Fruit fly (Drosophila melanogaster) whole organism, embryonic: ENCODE measurements around the gene Sfp93F.

Source experiments
- CG10274 ChIP-seq: fragments of 200-800 bp; sonication (Bioruptor generic); optimal IDR thresholded peaks from 3 replicates; lab custom pipeline; 2017; ENCODE audit warnings: missing biosample characterization, mild to moderate bottlenecking, missing genetic modification characterization
- CG11093 ChIP-seq: fragments of 200-800 bp; sonication (Bioruptor generic); IDR thresholded peaks from 3 replicates; pipeline ENCODE4 v1.3.6; 2022; ENCODE audit warnings: missing biosample characterization, missing genetic modification characterization
- CG11695 ChIP-seq: fragments of 200-800 bp; sonication (Bioruptor generic); IDR thresholded peaks from 3 replicates; pipeline ENCODE4 v1.3.6; 2022; ENCODE audit warnings: missing biosample characterization, missing genetic modification characterization
- CG12236 ChIP-seq: fragments of 200-800 bp; sonication (Bioruptor generic); optimal IDR thresholded peaks from 2 replicates; lab custom pipeline; 2016; ENCODE audit warnings: missing biosample characterization, missing genetic modification characterization
- CG13424 ChIP-seq: fragments of 200-800 bp; sonication (Bioruptor generic); optimal IDR thresholded peaks from 2 replicates; lab custom pipeline; 2019; ENCODE audit warnings: missing biosample characterization, mild to moderate bottlenecking, missing genetic modification characterization, moderate library complexity
- CG14860 ChIP-seq: fragments of 200-800 bp; sonication (Bioruptor generic); IDR thresholded peaks from 3 replicates; pipeline ENCODE4 v1.3.6; 2022; ENCODE audit warnings: missing biosample characterization, missing genetic modification characterization; ENCODE audit not compliant: partially characterized antibody
- CG15269 ChIP-seq: fragments of 200-800 bp; sonication (Bioruptor generic); optimal IDR thresholded peaks from 2 replicates; lab custom pipeline; 2018; ENCODE audit warnings: missing biosample characterization, mild to moderate bottlenecking, missing genetic modification characterization, moderate library complexity
- CG17829 ChIP-seq: fragments of 200-800 bp; optimal IDR thresholded peaks from 2 replicates; lab custom pipeline; 2019; ENCODE audit warnings: missing biosample characterization, mild to moderate bottlenecking, missing genetic modification characterization, moderate library complexity
- CG1832 ChIP-seq: fragments of 200-800 bp; sonication (Bioruptor generic); optimal IDR thresholded peaks from 2 replicates; lab custom pipeline; 2017; ENCODE audit warnings: missing biosample characterization, mild to moderate bottlenecking, missing genetic modification characterization, inconsistent platforms
- CG18619 ChIP-seq: fragments of 200-800 bp; sonication (Bioruptor generic); optimal IDR thresholded peaks from 3 replicates; lab custom pipeline; 2017; ENCODE audit warnings: missing biosample characterization, mild to moderate bottlenecking, missing genetic modification characterization
- CG2678 ChIP-seq: fragments of 200-800 bp; sonication (Bioruptor generic); optimal IDR thresholded peaks from 3 replicates; lab custom pipeline; 2019; ENCODE audit warnings: missing biosample characterization, mild to moderate bottlenecking, missing genetic modification characterization, moderate library complexity
- CG30431 ChIP-seq: fragments of 200-800 bp; sonication (Bioruptor generic); optimal IDR thresholded peaks from 2 replicates; lab custom pipeline; 2017; ENCODE audit warnings: missing biosample characterization, missing genetic modification characterization
- CG31224 ChIP-seq: fragments of 200-800 bp; sonication (Bioruptor generic); IDR thresholded peaks from 2 replicates; pipeline ENCODE4 v1.3.6; 2022; ENCODE audit warnings: missing biosample characterization, missing genetic modification characterization
- CG4820 ChIP-seq: fragments of 200-800 bp; sonication (Bioruptor generic); optimal IDR thresholded peaks from 3 replicates; lab custom pipeline; 2016; ENCODE audit warnings: missing biosample characterization, missing genetic modification characterization
- CG7786 ChIP-seq: fragments of 200-800 bp; sonication (Bioruptor generic); optimal IDR thresholded peaks from 2 replicates; lab custom pipeline; 2016; ENCODE audit warnings: missing biosample characterization, missing genetic modification characterization
- CG8388 ChIP-seq: fragments of 200-800 bp; sonication (Bioruptor generic); optimal IDR thresholded peaks from 2 replicates; lab custom pipeline; 2019; ENCODE audit warnings: missing biosample characterization, mild to moderate bottlenecking, missing genetic modification characterization, moderate library complexity
- CG8924 ChIP-seq: fragments of 200-800 bp; optimal IDR thresholded peaks from 3 replicates; lab custom pipeline; 2019; ENCODE audit warnings: missing biosample characterization, mild to moderate bottlenecking, missing genetic modification characterization, moderate library complexity
- CG9932 ChIP-seq: fragments of 200-800 bp; sonication (Bioruptor generic); IDR thresholded peaks from 2 replicates; pipeline ENCODE4 v1.3.6; 2022; ENCODE audit warnings: missing biosample characterization, missing genetic modification characterization
- CHES-1-like ChIP-seq: fragments of 200-800 bp; sonication (Bioruptor generic); optimal IDR thresholded peaks from 2 replicates; lab custom pipeline; 2016; ENCODE audit warnings: missing biosample characterization, missing genetic modification characterization
- Hr3 ChIP-seq: fragments of 200-800 bp; sonication (Bioruptor generic); optimal IDR thresholded peaks from 3 replicates; lab custom pipeline; 2016; ENCODE audit warnings: missing biosample characterization, missing genetic modification characterization
- Meics ChIP-seq: fragments of 200-800 bp; sonication (Bioruptor generic); optimal IDR thresholded peaks from 2 replicates; lab custom pipeline; 2017; ENCODE audit warnings: missing biosample characterization, mild to moderate bottlenecking, missing genetic modification characterization
- Nf-YC ChIP-seq: fragments of 200-800 bp; optimal IDR thresholded peaks from 3 replicates; lab custom pipeline; 2019; ENCODE audit warnings: missing biosample characterization, mild to moderate bottlenecking, missing genetic modification characterization, moderate library complexity
- Oli ChIP-seq: fragments of 200-800 bp; sonication (Bioruptor generic); optimal IDR thresholded peaks from 2 replicates; lab custom pipeline; 2018; ENCODE audit warnings: missing biosample characterization, mild to moderate bottlenecking, missing genetic modification characterization, moderate library complexity
- Ptx1 ChIP-seq: fragments of 200-800 bp; sonication (Bioruptor generic); IDR thresholded peaks from 2 replicates; pipeline ENCODE4 v1.3.6; 2022; ENCODE audit warnings: missing biosample characterization, missing genetic modification characterization
- Side ChIP-seq: fragments of 200-800 bp; sonication (Bioruptor generic); optimal IDR thresholded peaks from 2 replicates; lab custom pipeline; 2016; ENCODE audit warnings: missing biosample characterization, missing genetic modification characterization
- Ssrp ChIP-seq: fragments of 200-800 bp; sonication (Bioruptor generic); optimal IDR thresholded peaks from 2 replicates; lab custom pipeline; 2018; ENCODE audit warnings: missing biosample characterization, mild to moderate bottlenecking, missing genetic modification characterization, moderate library complexity
- Taf1 ChIP-seq: fragments of 200-800 bp; sonication (Bioruptor generic); IDR thresholded peaks from 2 replicates; pipeline ENCODE4 v1.3.6; 2022; ENCODE audit warnings: missing biosample characterization, missing genetic modification characterization
- ac ChIP-seq: fragments of 200-800 bp; sonication (Bioruptor generic); optimal IDR thresholded peaks from 3 replicates; lab custom pipeline; 2017; ENCODE audit warnings: missing biosample characterization, mild to moderate bottlenecking, missing genetic modification characterization
- ap ChIP-seq: fragments of 200-800 bp; sonication (Bioruptor generic); IDR thresholded peaks from 2 replicates; pipeline ENCODE4 v1.3.6; 2022; ENCODE audit warnings: missing biosample characterization, missing genetic modification characterization
- bowl ChIP-seq: fragments of 200-800 bp; sonication (Bioruptor generic); IDR thresholded peaks from 2 replicates; pipeline ENCODE4 v1.3.6; 2022; ENCODE audit warnings: missing biosample characterization, missing genetic modification characterization
- ci ChIP-seq: fragments of 200-800 bp; sonication (Bioruptor generic); IDR thresholded peaks from 3 replicates; pipeline ENCODE4 v1.3.6; 2022; ENCODE audit warnings: missing biosample characterization, missing genetic modification characterization
- esg ChIP-seq: fragments of 200-800 bp; sonication (Bioruptor generic); conservative IDR thresholded peaks from 2 replicates; pipeline ENCODE4 v1.3.6; 2022; ENCODE audit warnings: missing biosample characterization, missing genetic modification characterization
- eyg ChIP-seq: fragments of 200-800 bp; sonication (Bioruptor generic); optimal IDR thresholded peaks from 3 replicates; lab custom pipeline; 2016; ENCODE audit warnings: missing biosample characterization, missing genetic modification characterization
- gcm2 ChIP-seq: fragments of 200-800 bp; sonication (Bioruptor generic); optimal IDR thresholded peaks from 2 replicates; lab custom pipeline; 2016; ENCODE audit warnings: missing biosample characterization, missing genetic modification characterization
- grn ChIP-seq: fragments of 200-800 bp; sonication (Bioruptor generic); optimal IDR thresholded peaks from 3 replicates; lab custom pipeline; 2017; ENCODE audit warnings: missing biosample characterization, missing genetic modification characterization
- gt ChIP-seq: fragments of 200-800 bp; sonication (Bioruptor generic); IDR thresholded peaks from 2 replicates; pipeline ENCODE4 v1.3.6; 2022; ENCODE audit warnings: missing biosample characterization, missing genetic modification characterization
- insv ChIP-seq, 2 experiments: fragments of 200-800 bp; sonication (Bioruptor generic); optimal IDR thresholded peaks; 3 replicates each; lab custom pipeline; 2016 to 2018; ENCODE audit warnings: missing biosample characterization in 2 of 2, missing genetic modification characterization in 2 of 2
- kay ChIP-seq: fragments of 200-800 bp; sonication (Bioruptor generic); optimal IDR thresholded peaks from 2 replicates; lab custom pipeline; 2016; ENCODE audit warnings: missing biosample characterization, missing genetic modification characterization
- lbe ChIP-seq: fragments of 200-800 bp; sonication (Bioruptor generic); optimal IDR thresholded peaks from 2 replicates; lab custom pipeline; 2016; ENCODE audit warnings: missing biosample characterization, mild to moderate bottlenecking, missing genetic modification characterization
- nmo ChIP-seq: fragments of 200-800 bp; sonication (Bioruptor generic); optimal IDR thresholded peaks from 2 replicates; lab custom pipeline; 2018; ENCODE audit warnings: missing biosample characterization, mild to moderate bottlenecking, missing genetic modification characterization, moderate library complexity
- nom ChIP-seq: fragments of 200-800 bp; sonication (Bioruptor generic); optimal IDR thresholded peaks from 2 replicates; lab custom pipeline; 2017; ENCODE audit warnings: missing biosample characterization, missing genetic modification characterization, mild to moderate bottlenecking, moderate library complexity, missing genetic modification reagents
- pan ChIP-seq, 4 experiments: fragments of >200 bp in 3 of 4; fragments of 200-800 bp in 1 of 4; sonication (Bioruptor generic) in 1 of 4; optimal IDR thresholded peaks in 3 of 4; IDR thresholded peaks in 1 of 4; 2 replicates each; pipeline versions ENCODE4 v1.3.6 to Lab custom; 2017 to 2022; ENCODE audit warnings: missing biosample characterization in 2 of 4, missing genetic modification characterization in 2 of 4, mixed read lengths in 1 of 4
- pnt ChIP-seq: fragments of 200-800 bp; sonication (Bioruptor generic); optimal IDR thresholded peaks from 3 replicates; lab custom pipeline; 2016; ENCODE audit warnings: missing biosample characterization, missing genetic modification characterization
- sens ChIP-seq: fragments of 200-800 bp; sonication (Bioruptor generic); peaks from one replicate; lab custom pipeline; 2016; ENCODE audit warnings: missing biosample characterization, missing genetic modification characterization
- sr ChIP-seq: fragments of 200-800 bp; sonication (Bioruptor generic); IDR thresholded peaks from 3 replicates; pipeline ENCODE4 v1.3.6; 2022; ENCODE audit warnings: missing biosample characterization, missing genetic modification characterization
- stwl ChIP-seq: fragments of 200-800 bp; sonication (Bioruptor generic); optimal IDR thresholded peaks from 3 replicates; lab custom pipeline; 2018; ENCODE audit warnings: missing biosample characterization, mild to moderate bottlenecking, missing genetic modification characterization, moderate library complexity
- tin ChIP-seq: fragments of 200-800 bp; sonication (Bioruptor generic); optimal IDR thresholded peaks from 3 replicates; lab custom pipeline; 2016; ENCODE audit warnings: missing biosample characterization, missing genetic modification characterization
- unpg ChIP-seq: fragments of 200-800 bp; sonication (Bioruptor generic); optimal IDR thresholded peaks from 3 replicates; lab custom pipeline; 2018; ENCODE audit warnings: missing biosample characterization, mild to moderate bottlenecking, missing genetic modification characterization, moderate library complexity
- vfl ChIP-seq: fragments of 200-800 bp; sonication (Bioruptor generic); optimal IDR thresholded peaks from 2 replicates; lab custom pipeline; 2016; ENCODE audit warnings: missing biosample characterization, missing genetic modification characterization
- wor ChIP-seq: fragments of 200-800 bp; sonication (Bioruptor generic); IDR thresholded peaks from 2 replicates; pipeline ENCODE4 v1.3.6; 2022; ENCODE audit warnings: missing biosample characterization, missing genetic modification characterization
- zfh2 ChIP-seq: fragments of 200-800 bp; sonication (Bioruptor generic); optimal IDR thresholded peaks from 2 replicates; lab custom pipeline; 2016; ENCODE audit warnings: missing biosample characterization, missing genetic modification characterization

Gene Sfp93F

dm6 chr3R:21703346-21703745 lies 32.8 kb downstream of the Sfp93F start (continued):
- TF ChIP-seq CG14860 (GFP tag; lab: Robert Waterston, UW): no peak
- no peak for TF ChIP-seq sr (GFP tag; lab: Robert Waterston, UW)
- no peak for TF ChIP-seq CG9932 (GFP tag; lab: Robert Waterston, UW)
- no peak for TF ChIP-seq vfl
- TF ChIP-seq eyg (GFP tag; lab: Kevin White, UChicago): no peak
- TF ChIP-seq CG15269 (tag; lab: Kevin White, UChicago): peak; percentile 55
- TF ChIP-seq ap (GFP tag; lab: Robert Waterston, UW): no peak
- peak; percentile 32 for TF ChIP-seq CG2678 (tag; lab: Kevin White, UChicago)
- peak; percentile 7 for TF ChIP-seq CG8924 (tag; lab: Kevin White, UChicago)
- no peak for TF ChIP-seq ac (GFP tag; lab: Kevin White, UChicago)
- no peak for TF ChIP-seq bowl (GFP tag; lab: Robert Waterston, UW)
- TF ChIP-seq CG4820 (GFP tag; lab: Kevin White, UChicago): peak; percentile 9
- peak; percentile 8 for TF ChIP-seq Ssrp (tag; lab: Kevin White, UChicago)
- TF ChIP-seq CG30431 (GFP tag; lab: Kevin White, UChicago): peak; percentile 4
- peak; percentile 32 for TF ChIP-seq CG13424 (tag; lab: Kevin White, UChicago)
- peak; percentile 49 for TF ChIP-seq unpg (GFP tag; lab: Kevin White, UChicago)
- no peak for TF ChIP-seq nom (GFP tag; lab: Kevin White, UChicago)
- 0 out of 3 replicates have a peak, but pooled peaks have one; percentile 15 for TF ChIP-seq CG11695
- 0 out of 3 replicates have a peak, but pooled peaks have one; percentile 28 for TF ChIP-seq ci (GFP tag; lab: Robert Waterston, UW)
- no peak for TF ChIP-seq gt (GFP tag; lab: Robert Waterston, UW)
- no peak for TF ChIP-seq stwl
- TF ChIP-seq CG18619 (GFP tag; lab: Kevin White, UChicago): no peak
- TF ChIP-seq Meics (GFP tag; lab: Kevin White, UChicago): peak; percentile 28
- TF ChIP-seq CG1832 (GFP tag; lab: Kevin White, UChicago): no peak
- TF ChIP-seq kay (GFP tag; lab: Kevin White, UChicago): no peak
- peak; percentile 52 for TF ChIP-seq Oli
- peak; percentile 5 for TF ChIP-seq tin (GFP tag; lab: Kevin White, UChicago)
- no peak for TF ChIP-seq Taf1 (GFP tag; lab: Robert Waterston, UW)
- no peak for TF ChIP-seq pan (optimal IDR thresholded peaks at IDR 0.05; lab: Kevin White, UChicago)
- peak in 1 of 2 experiments; percentile 37 for TF ChIP-seq pan (GFP tag; optimal IDR thresholded peaks at IDR 0.05 in 1 of 2, IDR thresholded peaks at IDR 0.05 in 1 of 2)
- TF ChIP-seq lbe (GFP tag; lab: Kevin White, UChicago): no peak
- TF ChIP-seq CG10274 (GFP tag; lab: Kevin White, UChicago): no peak
- TF ChIP-seq insv (GFP tag; optimal IDR thresholded peaks at IDR 0.05; lab: Kevin White, UChicago): no peak
- no peak for TF ChIP-seq pnt
- TF ChIP-seq Side: no peak
- TF ChIP-seq gcm2 (GFP tag; lab: Kevin White, UChicago): no peak
- TF ChIP-seq Nf-YC: no peak
- no peak for TF ChIP-seq CG7786
- TF ChIP-seq CG31224 (GFP tag; lab: Robert Waterston, UW): no peak
- TF ChIP-seq esg (GFP tag; lab: Robert Waterston, UW): 0 out of 2 replicates have a peak, but pooled peaks have one; percentile 22
- TF ChIP-seq wor (GFP tag; lab: Robert Waterston, UW): 0 out of 2 replicates have a peak, but pooled peaks have one; percentile 12
- TF ChIP-seq nmo (GFP tag; lab: Kevin White, UChicago): peak; percentile 25
- TF ChIP-seq CHES-1-like: no peak
- peak; percentile 2 for TF ChIP-seq CG8388 (GFP tag; lab: Kevin White, UChicago)
- TF ChIP-seq sens (GFP tag; lab: Kevin White, UChicago): peak; percentile 61
- peak; percentile 4 for TF ChIP-seq Hr3
- TF ChIP-seq CG17829 (tag; lab: Kevin White, UChicago): no peak
- TF ChIP-seq CG12236: no peak
- no peak for TF ChIP-seq grn (GFP tag; lab: Kevin White, UChicago)
- TF ChIP-seq CG11093 (GFP tag; lab: Robert Waterston, UW): no peak
- TF ChIP-seq zfh2 (GFP tag; lab: Kevin White, UChicago): no peak
- TF ChIP-seq Ptx1 (GFP tag; lab: Robert Waterston, UW): peak; percentile 53
